Fruit fly (Drosophila melanogaster): ENCODE measurements around the gene t-cup.

dm6 chr2L:12473583-12473982 lies 23.6 kb downstream of the t-cup start:
- TF ChIP-seq CG7357 (GFP tag; IDR thresholded peaks at IDR 0.05), result no peak
- TF ChIP-seq Scr (GFP tag; IDR thresholded peaks at IDR 0.05; ENCODE audit: partially characterized antibody), result no peak
- TF ChIP-seq fd3F (GFP tag; optimal IDR thresholded peaks at IDR 0.05), result no peak
- no peak for TF ChIP-seq Hey (tag; optimal IDR thresholded peaks at IDR 0.05)
- no peak for TF ChIP-seq zfh1 (GFP tag; IDR thresholded peaks at IDR 0.05)
- no peak for TF ChIP-seq sna (GFP tag; IDR thresholded peaks at IDR 0.05; ENCODE audit: partially characterized antibody)
- no peak for TF ChIP-seq hbn (GFP tag; IDR thresholded peaks at IDR 0.05; ENCODE audit: partially characterized antibody)
